Worm (Caenorhabditis elegans): Measurements from ENCODE around the gene ttr-14.

ttr-14 gene

DNA sequence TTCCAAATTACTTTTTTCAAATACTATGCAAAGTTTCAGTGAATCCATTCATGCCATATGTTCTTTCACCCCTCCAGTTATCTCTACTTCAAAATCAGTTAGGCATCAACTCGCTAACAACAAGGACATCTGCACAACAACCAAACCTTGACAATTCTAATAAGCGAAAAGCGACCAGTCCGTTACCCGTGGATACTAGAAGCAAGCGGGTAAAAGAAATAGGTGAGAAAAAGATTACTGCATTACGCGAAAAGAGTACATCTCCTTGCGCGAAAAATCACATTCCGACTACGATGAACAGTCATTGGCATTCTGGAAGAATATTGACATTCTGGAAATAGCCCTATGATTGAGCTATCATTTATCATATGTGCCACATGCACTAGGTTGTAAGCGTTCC, 31.1 kb upstream of the ttr-14 start:
- TF ChIP-seq gei-17 (GFP tag; optimal IDR thresholded peaks at IDR 0.05) (peak; percentile 89), lir-1 (GFP tag; conservative IDR thresholded peaks at IDR 0.05) (no peak), nhr-80 (tag; optimal IDR thresholded peaks at IDR 0.05) (peak; percentile 6), nhr-90 (tag; optimal IDR thresholded peaks at IDR 0.05) (no peak), lsl-1 (GFP tag; optimal IDR thresholded peaks at IDR 0.05) (no peak), Y79H2A.3 (GFP tag; conservative IDR thresholded peaks at IDR 0.05) (no peak), hmg-20 (GFP tag; IDR thresholded peaks at IDR 0.05) (no peak), ztf-6 (GFP tag; IDR thresholded peaks at IDR 0.05) (no peak), ZK185.1 (tag; optimal IDR thresholded peaks at IDR 0.05; ENCODE audit: poor library complexity, severe bottlenecking) (peak; percentile 36), madf-3 (GFP tag; IDR thresholded peaks at IDR 0.05) (no peak), mcd-1 (GFP tag; IDR thresholded peaks at IDR 0.05) (no peak), aptf-3 (GFP tag; IDR thresholded peaks at IDR 0.05) (no peak), K11D2.4 (GFP tag; IDR thresholded peaks at IDR 0.05) (0 out of 2 replicates have a peak, but pooled peaks have one; percentile 37), ceh-27 (GFP tag; optimal IDR thresholded peaks at IDR 0.05) (no peak), ztf-26 (tag; optimal IDR thresholded peaks at IDR 0.05) (peak; percentile 23), rpc-1 (optimal IDR thresholded peaks at IDR 0.05) (no peak), rpc-1 (tag; optimal IDR thresholded peaks at IDR 0.05) (no peak)

DNA sequence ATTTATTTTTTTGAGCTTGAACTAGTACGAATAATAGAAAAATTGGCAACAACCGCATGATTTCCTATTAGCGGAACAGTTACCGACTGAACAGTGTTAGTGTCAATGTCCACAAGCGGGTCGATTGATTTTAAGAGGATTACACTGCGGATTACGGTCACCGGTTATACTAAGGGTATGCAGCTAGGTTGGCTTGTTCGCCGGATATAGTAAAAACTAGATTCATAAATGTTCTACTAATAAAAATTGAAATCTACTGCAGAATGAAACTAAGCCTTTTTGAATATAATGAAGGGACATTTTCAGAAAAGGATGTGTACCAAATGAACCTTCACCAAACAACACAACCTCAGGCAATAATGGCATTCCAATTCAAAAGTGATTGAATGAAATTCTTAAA, 29.7 kb upstream of the ttr-14 start, which contains the start of gene R07A4.4:
R07A4.4 (minus strand) TSS at position 101 of the 400 bp plus-strand sequence.
- no peak for TF ChIP-seq nhr-120 (GFP tag; IDR thresholded peaks at IDR 0.05)
- no peak for TF ChIP-seq nfya-2 (GFP tag; IDR thresholded peaks at IDR 0.05)
- no peak for TF ChIP-seq ztf-28 (GFP tag; IDR thresholded peaks at IDR 0.05)
- TF ChIP-seq ztf-26 (tag; optimal IDR thresholded peaks at IDR 0.05), result no peak
- TF ChIP-seq snpc-1.1 (tag; optimal IDR thresholded peaks at IDR 0.05; ENCODE audit: insufficient read depth), result no peak
- TF ChIP-seq let-526 (GFP tag; IDR thresholded peaks at IDR 0.05), result no peak
- no peak for TF ChIP-seq him-1 (tag; optimal IDR thresholded peaks at IDR 0.05)
- TF ChIP-seq nfyb-1 (GFP tag; IDR thresholded peaks at IDR 0.05), result no peak
- TF ChIP-seq aptf-2 (GFP tag; conservative IDR thresholded peaks at IDR 0.05), result no peak
- TF ChIP-seq bed-2 (GFP tag; IDR thresholded peaks at IDR 0.05), result no peak
- no peak for TF ChIP-seq Y53F4B.3 (GFP tag; IDR thresholded peaks at IDR 0.05)
- TF ChIP-seq tbx-9 (tag; optimal IDR thresholded peaks at IDR 0.05; ENCODE audit: borderline replicate concordance), result no peak
- no peak for TF ChIP-seq ceh-40 (GFP tag; IDR thresholded peaks at IDR 0.05)
- no peak for TF ChIP-seq F49E8.2 (tag; optimal IDR thresholded peaks at IDR 0.05; ENCODE audit: insufficient read depth)
- no peak for TF ChIP-seq F52B5.7 (tag; optimal IDR thresholded peaks at IDR 0.05)
- TF ChIP-seq tbp1 (GFP tag; optimal IDR thresholded peaks at IDR 0.05), result no peak
- TF ChIP-seq sea-2 (GFP tag; IDR thresholded peaks at IDR 0.05), result no peak
- no peak for TF ChIP-seq ceh-79 (tag; optimal IDR thresholded peaks at IDR 0.05)
- TF ChIP-seq C17E4.6 (GFP tag; IDR thresholded peaks at IDR 0.05), result no peak

DNA sequence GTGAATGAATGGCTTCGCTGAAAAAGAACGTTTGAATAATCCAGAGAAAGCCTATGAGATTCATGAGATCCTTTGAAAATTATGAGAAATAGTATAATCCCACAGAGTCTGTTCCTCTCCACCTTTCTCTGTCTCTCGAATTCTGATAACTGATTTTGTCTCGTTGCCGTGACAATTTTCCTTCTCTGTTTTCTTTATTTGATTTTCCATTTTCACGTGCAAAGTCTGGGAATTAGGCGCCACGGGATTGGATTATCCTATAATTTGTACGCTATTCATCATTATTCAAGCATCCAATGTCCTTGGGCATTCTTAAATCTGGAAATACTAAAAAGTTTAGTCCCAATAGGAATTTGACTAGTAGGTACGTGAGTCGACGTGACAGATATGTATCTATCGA, 28.9 kb upstream of the ttr-14 start:
- no peak for TF ChIP-seq nhr-120 (GFP tag; IDR thresholded peaks at IDR 0.05)
- TF ChIP-seq nfya-2 (GFP tag; IDR thresholded peaks at IDR 0.05), result 0 out of 2 replicates have a peak, but pooled peaks have one; percentile 12

DNA sequence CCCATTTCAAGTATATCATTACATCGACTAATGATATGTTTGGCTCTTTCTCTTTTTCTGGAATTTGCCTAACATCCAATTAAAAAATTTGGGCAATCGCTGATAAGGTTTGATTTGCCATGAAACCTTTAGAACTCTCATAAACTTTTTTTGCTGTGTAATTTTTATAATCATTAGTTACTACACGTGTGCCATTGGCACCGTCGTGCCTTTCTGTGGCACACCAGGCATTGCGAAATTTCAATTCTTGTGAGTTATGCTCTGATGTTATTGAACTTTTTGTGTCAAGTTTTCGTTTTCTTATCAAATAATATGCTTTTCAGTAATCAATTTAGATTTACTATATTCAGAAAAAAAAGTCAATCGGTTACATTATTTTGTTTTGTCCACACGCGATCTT, 26.3 kb upstream of the ttr-14 start:
- TF ChIP-seq F10E7.11 (tag; optimal IDR thresholded peaks at IDR 0.05) (no peak), K11D2.4 (GFP tag; IDR thresholded peaks at IDR 0.05) (no peak), nhr-80 (tag; optimal IDR thresholded peaks at IDR 0.05) (peak; percentile 6), cebp-1 (GFP tag; IDR thresholded peaks at IDR 0.05) (peak; percentile 81), cebp-1 (tag; optimal IDR thresholded peaks at IDR 0.05) (peak; percentile 91), lag-1 (GFP tag; IDR thresholded peaks at IDR 0.05) (no peak), rec-8 (tag; optimal IDR thresholded peaks at IDR 0.05) (no peak), aptf-2 (GFP tag; conservative IDR thresholded peaks at IDR 0.05) (no peak), akir-1 (GFP tag; optimal IDR thresholded peaks at IDR 0.05) (no peak), mcd-1 (GFP tag; IDR thresholded peaks at IDR 0.05) (no peak), ztf-26 (tag; optimal IDR thresholded peaks at IDR 0.05) (no peak), pha-4 (tag; optimal IDR thresholded peaks at IDR 0.05) (no peak), hlh-12 (tag; optimal IDR thresholded peaks at IDR 0.05) (no peak), snpc-3.4 (tag; optimal IDR thresholded peaks at IDR 0.05) (no peak), let-526 (GFP tag; IDR thresholded peaks at IDR 0.05) (no peak)
